Worm (Caenorhabditis elegans): Measurements from ENCODE around the gene mstr-2.
A peak's percentile ranks its signal among the peaks of the same experiment; 100 is the strongest.

Gene mstr-2

ce11 chrIII:4476806-4477205 lies 7.9 kb downstream of the mstr-2 start (continued):
- TF ChIP-seq T26A5.8 (tag; optimal IDR thresholded peaks at IDR 0.05) (no peak), F57C9.4 (tag; optimal IDR thresholded peaks at IDR 0.05) (no peak), mes-4 (tag; optimal IDR thresholded peaks at IDR 0.05) (no peak), mcd-1 (GFP tag; IDR thresholded peaks at IDR 0.05) (no peak), F57A8.1 (GFP tag; optimal IDR thresholded peaks at IDR 0.05) (no peak), sea-2 (GFP tag; IDR thresholded peaks at IDR 0.05) (no peak), unc-130 (GFP tag; optimal IDR thresholded peaks at IDR 0.05) (peak; percentile 6), B0019.2 (GFP tag; conservative IDR thresholded peaks at IDR 0.05) (no peak), lir-1 (GFP tag; conservative IDR thresholded peaks at IDR 0.05) (no peak), hsf-1 (GFP tag; IDR thresholded peaks at IDR 0.05) (peak; percentile 75), lag-1 (GFP tag; IDR thresholded peaks at IDR 0.05) (no peak), C06A6.2 (GFP tag; conservative IDR thresholded peaks at IDR 0.05) (no peak), let-607 (tag; optimal IDR thresholded peaks at IDR 0.05) (no peak), efl-1 (GFP tag; optimal IDR thresholded peaks at IDR 0.05) (no peak), hrde-1 (tag; optimal IDR thresholded peaks at IDR 0.05; ENCODE audit: borderline replicate concordance) (peak; percentile 78), nhr-80 (tag; optimal IDR thresholded peaks at IDR 0.05) (no peak), ekl-4 (GFP tag; IDR thresholded peaks at IDR 0.05) (peak; percentile 83), cebp-1 (GFP tag; IDR thresholded peaks at IDR 0.05) (no peak), cebp-1 (tag; optimal IDR thresholded peaks at IDR 0.05) (no peak), nhr-27 (tag; optimal IDR thresholded peaks at IDR 0.05) (no peak), B0261.1 (tag; optimal IDR thresholded peaks at IDR 0.05) (no peak), hmg-20 (GFP tag; IDR thresholded peaks at IDR 0.05) (no peak), tbx-9 (tag; optimal IDR thresholded peaks at IDR 0.05; ENCODE audit: borderline replicate concordance) (no peak), attf-5 (GFP tag; optimal IDR thresholded peaks at IDR 0.05) (peak; percentile 23), athp-1 (tag; optimal IDR thresholded peaks at IDR 0.05) (no peak), ceh-79 (tag; optimal IDR thresholded peaks at IDR 0.05) (no peak), pbrm-1 (GFP tag; IDR thresholded peaks at IDR 0.05) (peak; percentile 54; the same call in 1 of the 2 replicates), snpc-1.3 (tag; optimal IDR thresholded peaks at IDR 0.05; ENCODE audit: insufficient read depth) (no peak), D2030.7 (GFP tag; IDR thresholded peaks at IDR 0.05) (0 out of 2 replicates have a peak, but pooled peaks have one; percentile 17), ama-1 (optimal IDR thresholded peaks at IDR 0.05) (no peak), ama-1 (GFP tag; optimal IDR thresholded peaks at IDR 0.05) (peak in 1 of 2 experiments; percentile 78), repo-1 (tag; optimal IDR thresholded peaks at IDR 0.05) (no peak), sdz-38 (tag; optimal IDR thresholded peaks at IDR 0.05) (no peak), ztf-28 (GFP tag; IDR thresholded peaks at IDR 0.05) (no peak), lsy-27 (tag; optimal IDR thresholded peaks at IDR 0.05; ENCODE audit: borderline replicate concordance, insufficient read depth) (no peak), lin-26 (GFP tag; IDR thresholded peaks at IDR 0.05) (peak; percentile 67; the same call in 1 of the 2 replicates), rec-8 (tag; optimal IDR thresholded peaks at IDR 0.05) (peak in 1 of 2 experiments; percentile 19), somi-1 (GFP tag; optimal IDR thresholded peaks at IDR 0.05) (no peak), F33H1.4 (GFP tag; IDR thresholded peaks at IDR 0.05) (no peak), zim-3 (tag; optimal IDR thresholded peaks at IDR 0.05) (peak; percentile 23), dpff-1 (tag; optimal IDR thresholded peaks at IDR 0.05) (no peak), ceh-27 (GFP tag; optimal IDR thresholded peaks at IDR 0.05) (no peak), madf-6 (GFP tag; IDR thresholded peaks at IDR 0.05) (peak; percentile 82), F23B12.7 (tag; optimal IDR thresholded peaks at IDR 0.05; ENCODE audit: insufficient read depth) (no peak), Y56A3A.18 (GFP tag; IDR thresholded peaks at IDR 0.05) (no peak), K11D2.4 (GFP tag; IDR thresholded peaks at IDR 0.05) (no peak), gei-17 (GFP tag; optimal IDR thresholded peaks at IDR 0.05) (no peak), ets-4 (GFP tag; optimal IDR thresholded peaks at IDR 0.05) (no peak), nhr-120 (GFP tag; IDR thresholded peaks at IDR 0.05) (no peak)
